Fruit fly (Drosophila melanogaster) ovary, adult (tissue): ENCODE measurements around the gene Eig71Eh.
A peak's percentile ranks its signal among the peaks of the same experiment; 100 is the strongest.

ENCODE experiments used
- CG17801 ChIP-seq: fragments of 200-800 bp; optimal IDR thresholded peaks from 2 replicates; lab custom pipeline; 2019; ENCODE audit warnings: missing biosample characterization, mild to moderate bottlenecking, missing genetic modification characterization, moderate library complexity; ENCODE audit not compliant: partially characterized antibody

Eig71Eh gene

dm6 chr3L:15634368-15635075 lies 24.7 kb downstream of the Eig71Eh start:
- TF ChIP-seq CG17801: no peak

dm6 chr3L:15632653-15633052 lies 26.6 kb downstream of the Eig71Eh start:
- TF ChIP-seq CG17801: no peak

dm6 chr3L:15631067-15631466 lies 28.2 kb downstream of the Eig71Eh start:
- no peak for TF ChIP-seq CG17801

dm6 chr3L:15627295-15627694 lies 31.9 kb downstream of the Eig71Eh start:
- TF ChIP-seq CG17801: no peak

- peak; percentile 92 for TF ChIP-seq CG17801
These were observed 33.4 kb downstream of the Eig71Eh start for dm6 chr3L:15625676-15626414.

dm6 chr3L:15624944-15625610 lies 34.2 kb downstream of the Eig71Eh start:
- no peak for TF ChIP-seq CG17801

- TF ChIP-seq CG17801: no peak
These were observed 35.1 kb downstream of the Eig71Eh start for dm6 chr3L:15624097-15624496.

dm6 chr3L:15619626-15620247 lies 39.5 kb downstream of the Eig71Eh start, which contains the start of gene Phs:
TSS of gene Phs (plus strand) at chr3L:15619901.
- peak; percentile 32 for TF ChIP-seq CG17801

dm6 chr3L:15616900-15617299 lies 42.3 kb downstream of the Eig71Eh start:
- TF ChIP-seq CG17801: no peak

dm6 chr3L:15616490-15616889 lies 42.8 kb downstream of the Eig71Eh start:
- TF ChIP-seq CG17801: no peak

- no peak for TF ChIP-seq CG17801
These were observed 46.5 kb downstream of the Eig71Eh start, which contains the start of gene CG13449 for dm6 chr3L:15612728-15613127. TSS of gene CG13449 (minus strand) at chr3L:15612828.

- TF ChIP-seq CG17801: no peak
These were observed 49.1 kb downstream of the Eig71Eh start, which contains the start of gene CG7650 for dm6 chr3L:15610109-15610508. TSS of gene CG7650 (minus strand) at chr3L:15610386.
